Fruit fly (Drosophila melanogaster) whole organism, embryonic: ENCODE results near the gene Hnf4.

Experiments
- CG10543 ChIP-seq: fragments of 200-800 bp; sonication (Bioruptor generic); optimal IDR thresholded peaks from 3 replicates; lab custom pipeline; 2017; ENCODE audit warnings: missing biosample characterization, mild to moderate bottlenecking, missing genetic modification characterization, moderate library complexity
- CG11247 ChIP-seq: fragments of 200-800 bp; sonication (Bioruptor generic); IDR thresholded peaks from 2 replicates; pipeline ENCODE4 v1.3.6; 2022; ENCODE audit warnings: missing biosample characterization, missing genetic modification characterization
- CG13624 ChIP-seq: fragments of 200-800 bp; sonication (Bioruptor generic); optimal IDR thresholded peaks from 2 replicates; lab custom pipeline; 2016; ENCODE audit warnings: missing biosample characterization, missing genetic modification characterization
- CG16813 ChIP-seq: fragments of 200-800 bp; sonication (Bioruptor generic); IDR thresholded peaks from 3 replicates; pipeline ENCODE4 v1.3.6; 2022; ENCODE audit warnings: missing biosample characterization, missing genetic modification characterization; ENCODE audit not compliant: partially characterized antibody
- CG17359 ChIP-seq: fragments of 200-800 bp; sonication (Bioruptor generic); optimal IDR thresholded peaks from 3 replicates; lab custom pipeline; 2018; ENCODE audit warnings: missing biosample characterization, mild to moderate bottlenecking, missing genetic modification characterization, moderate library complexity
- CG17568 ChIP-seq: fragments of 200-800 bp; sonication (Bioruptor generic); optimal IDR thresholded peaks from 2 replicates; lab custom pipeline; 2018; ENCODE audit warnings: missing biosample characterization, mild to moderate bottlenecking, missing genetic modification characterization, moderate library complexity
- CG1832 ChIP-seq: fragments of 200-800 bp; sonication (Bioruptor generic); optimal IDR thresholded peaks from 2 replicates; lab custom pipeline; 2017; ENCODE audit warnings: missing biosample characterization, mild to moderate bottlenecking, missing genetic modification characterization, inconsistent platforms
- CG2120 ChIP-seq: fragments of 200-800 bp; sonication (Bioruptor generic); optimal IDR thresholded peaks from 3 replicates; lab custom pipeline; 2016; ENCODE audit warnings: missing biosample characterization, missing genetic modification characterization
- CG3065 ChIP-seq: fragments of 200-800 bp; sonication (Bioruptor generic); optimal IDR thresholded peaks from 2 replicates; lab custom pipeline; 2016; ENCODE audit warnings: missing biosample characterization, missing genetic modification characterization
- CG3726 ChIP-seq: fragments of 200-800 bp; sonication (Bioruptor generic); IDR thresholded peaks from 3 replicates; pipeline ENCODE4, ENCODE4 v1.3.6; 2022; ENCODE audit warnings: missing biosample characterization, missing genetic modification characterization
- CG6654 ChIP-seq: fragments of 200-800 bp; sonication (Bioruptor generic); optimal IDR thresholded peaks from 2 replicates; lab custom pipeline; 2017; ENCODE audit warnings: missing biosample characterization, mild to moderate bottlenecking, missing genetic modification characterization
- CG6765 ChIP-seq: fragments of 200-800 bp; sonication (Bioruptor generic); optimal IDR thresholded peaks from 3 replicates; lab custom pipeline; 2017; ENCODE audit warnings: missing biosample characterization, mild to moderate bottlenecking, missing genetic modification characterization
- CG7556 ChIP-seq: fragments of 200-800 bp; sonication (Bioruptor generic); optimal IDR thresholded peaks from 2 replicates; lab custom pipeline; 2017; ENCODE audit warnings: missing biosample characterization, mild to moderate bottlenecking, missing genetic modification characterization
- CG8089 ChIP-seq: fragments of 200-800 bp; sonication (Bioruptor generic); optimal IDR thresholded peaks from 3 replicates; lab custom pipeline; 2016; ENCODE audit warnings: missing biosample characterization, missing genetic modification characterization
- CG8359 ChIP-seq: fragments of 200-800 bp; sonication (Bioruptor generic); optimal IDR thresholded peaks from 2 replicates; lab custom pipeline; 2017; ENCODE audit warnings: missing biosample characterization, mild to moderate bottlenecking, missing genetic modification characterization, borderline replicate concordance
- CG8388 ChIP-seq: fragments of 200-800 bp; sonication (Bioruptor generic); optimal IDR thresholded peaks from 2 replicates; lab custom pipeline; 2019; ENCODE audit warnings: missing biosample characterization, mild to moderate bottlenecking, missing genetic modification characterization, moderate library complexity
- CG8944 ChIP-seq: fragments of 200-800 bp; sonication (Bioruptor generic); optimal IDR thresholded peaks from 3 replicates; lab custom pipeline; 2016; ENCODE audit warnings: missing biosample characterization, missing genetic modification characterization
- CHES-1-like ChIP-seq: fragments of 200-800 bp; sonication (Bioruptor generic); optimal IDR thresholded peaks from 2 replicates; lab custom pipeline; 2016; ENCODE audit warnings: missing biosample characterization, missing genetic modification characterization
- Dad ChIP-seq: fragments of 200-800 bp; sonication (Bioruptor generic); optimal IDR thresholded peaks from 3 replicates; lab custom pipeline; 2016; ENCODE audit warnings: missing biosample characterization, missing genetic modification characterization
- E2f2 ChIP-seq: fragments of 200-800 bp; sonication (Bioruptor generic); IDR thresholded peaks from 2 replicates; pipeline ENCODE4 v1.3.6; 2022; ENCODE audit warnings: missing biosample characterization, missing genetic modification characterization
- Fer3 ChIP-seq: fragments of 200-800 bp; sonication (Bioruptor generic); optimal IDR thresholded peaks from 2 replicates; lab custom pipeline; 2018; ENCODE audit warnings: missing biosample characterization, mild to moderate bottlenecking, missing genetic modification characterization, moderate library complexity
- HHEX ChIP-seq: fragments of 200-800 bp; sonication (Bioruptor generic); optimal IDR thresholded peaks from 3 replicates; lab custom pipeline; 2017; ENCODE audit warnings: missing biosample characterization, mild to moderate bottlenecking, missing genetic modification characterization, missing genetic modification reagents
- HLH54F ChIP-seq: fragments of 200-800 bp; sonication (Bioruptor generic); optimal IDR thresholded peaks from 3 replicates; lab custom pipeline; 2016; ENCODE audit warnings: missing biosample characterization, missing genetic modification characterization
- HLHmδ ChIP-seq: fragments of 200-800 bp; sonication (Bioruptor generic); optimal IDR thresholded peaks from 2 replicates; lab custom pipeline; 2018; ENCODE audit warnings: missing biosample characterization, mild to moderate bottlenecking, missing genetic modification characterization, moderate library complexity
- Hr39 ChIP-seq: fragments of >200 bp; optimal IDR thresholded peaks from 2 replicates; lab custom pipeline; 2017
- Myb ChIP-seq: fragments of 200-800 bp; sonication (Bioruptor generic); optimal IDR thresholded peaks from 2 replicates; lab custom pipeline; 2016; ENCODE audit warnings: missing biosample characterization, missing genetic modification characterization
- NC2α ChIP-seq: fragments of 200-800 bp; sonication (Bioruptor generic); optimal IDR thresholded peaks from 2 replicates; lab custom pipeline; 2016; ENCODE audit warnings: missing biosample characterization, missing genetic modification characterization
- Neu2 ChIP-seq: fragments of 200-800 bp; sonication (Bioruptor generic); optimal IDR thresholded peaks from 3 replicates; lab custom pipeline; 2016; ENCODE audit warnings: missing biosample characterization, missing genetic modification characterization, borderline replicate concordance
- Ssrp ChIP-seq: fragments of 200-800 bp; sonication (Bioruptor generic); optimal IDR thresholded peaks from 2 replicates; lab custom pipeline; 2018; ENCODE audit warnings: missing biosample characterization, mild to moderate bottlenecking, missing genetic modification characterization, moderate library complexity
- Taf1 ChIP-seq: fragments of 200-800 bp; sonication (Bioruptor generic); IDR thresholded peaks from 2 replicates; pipeline ENCODE4 v1.3.6; 2022; ENCODE audit warnings: missing biosample characterization, missing genetic modification characterization
- Tbp ChIP-seq: fragments of >200 bp; optimal IDR thresholded peaks from 2 replicates; lab custom pipeline; 2018; ENCODE audit warnings: missing biosample characterization, missing genetic modification characterization
- ase ChIP-seq: fragments of 200-800 bp; sonication (Bioruptor generic); IDR thresholded peaks from 3 replicates; pipeline ENCODE4 v1.3.6; 2022; ENCODE audit warnings: missing biosample characterization, missing genetic modification characterization
- bab2 ChIP-seq: fragments of 200-800 bp; sonication (Bioruptor generic); optimal IDR thresholded peaks from 2 replicates; lab custom pipeline; 2016; ENCODE audit warnings: missing biosample characterization, missing genetic modification characterization
- bcd ChIP-seq: fragments of 200-800 bp; sonication (Bioruptor generic); optimal IDR thresholded peaks from 2 replicates; lab custom pipeline; 2017; ENCODE audit warnings: missing biosample characterization, mild to moderate bottlenecking, missing genetic modification characterization
- chn ChIP-seq: fragments of 200-800 bp; sonication (Bioruptor generic); optimal IDR thresholded peaks from 2 replicates; lab custom pipeline; 2016; ENCODE audit warnings: missing biosample characterization, missing genetic modification characterization
- crp ChIP-seq, 2 experiments: fragments of 200-800 bp; sonication (Bioruptor generic); optimal IDR thresholded peaks; 2 replicates in 1 of 2; 3 replicates in 1 of 2; lab custom pipeline; 2017; ENCODE audit warnings: missing biosample characterization in 2 of 2, missing genetic modification characterization in 2 of 2, mild to moderate bottlenecking in 1 of 2, moderate library complexity in 1 of 2
- fu2 ChIP-seq: fragments of 200-800 bp; sonication (Bioruptor generic); optimal IDR thresholded peaks from 2 replicates; lab custom pipeline; 2016; ENCODE audit warnings: missing biosample characterization, missing genetic modification characterization
- hbn ChIP-seq: fragments of 200-800 bp; sonication (Bioruptor generic); IDR thresholded peaks from 2 replicates; pipeline ENCODE4 v1.3.6; 2022; ENCODE audit warnings: missing biosample characterization, missing genetic modification characterization; ENCODE audit not compliant: partially characterized antibody
- hth ChIP-seq: fragments of >200 bp; optimal IDR thresholded peaks from 2 replicates; lab custom pipeline; 2017; ENCODE audit warnings: inconsistent platforms
- jing ChIP-seq: fragments of 200-800 bp; sonication (Bioruptor generic); optimal IDR thresholded peaks from 2 replicates; lab custom pipeline; 2018; ENCODE audit warnings: missing biosample characterization, mild to moderate bottlenecking, missing genetic modification characterization
- nau ChIP-seq: fragments of 200-800 bp; sonication (Bioruptor generic); optimal IDR thresholded peaks from 3 replicates; lab custom pipeline; 2017; ENCODE audit warnings: missing biosample characterization, mild to moderate bottlenecking, missing genetic modification characterization, missing genetic modification reagents
- pnt ChIP-seq: fragments of 200-800 bp; sonication (Bioruptor generic); optimal IDR thresholded peaks from 3 replicates; lab custom pipeline; 2016; ENCODE audit warnings: missing biosample characterization, missing genetic modification characterization
- sens-2 ChIP-seq: fragments of 200-800 bp; sonication (Bioruptor generic); IDR thresholded peaks from 2 replicates; pipeline ENCODE4 v1.3.6; 2022; ENCODE audit warnings: missing biosample characterization, missing genetic modification characterization
- slbo ChIP-seq: fragments of 200-800 bp; sonication (Bioruptor generic); IDR thresholded peaks from 2 replicates; pipeline ENCODE4 v1.3.6; 2022; ENCODE audit warnings: missing biosample characterization, missing genetic modification characterization
- sr ChIP-seq: fragments of 200-800 bp; sonication (Bioruptor generic); IDR thresholded peaks from 3 replicates; pipeline ENCODE4 v1.3.6; 2022; ENCODE audit warnings: missing biosample characterization, missing genetic modification characterization
- stwl ChIP-seq: fragments of 200-800 bp; sonication (Bioruptor generic); optimal IDR thresholded peaks from 3 replicates; lab custom pipeline; 2018; ENCODE audit warnings: missing biosample characterization, mild to moderate bottlenecking, missing genetic modification characterization, moderate library complexity
- ttk ChIP-seq: fragments of 200-800 bp; sonication (Bioruptor generic); IDR thresholded peaks from 2 replicates; pipeline ENCODE4 v2.1.2; 2022; ENCODE audit warnings: missing biosample characterization, missing genetic modification characterization
- twi ChIP-seq: fragments of 200-800 bp; optimal IDR thresholded peaks from 2 replicates; lab custom pipeline; 2019; ENCODE audit warnings: missing biosample characterization, mild to moderate bottlenecking, missing genetic modification characterization, moderate library complexity
- vvl ChIP-seq: fragments of 200-800 bp; sonication (Bioruptor generic); IDR thresholded peaks from 2 replicates; pipeline ENCODE4 v1.3.6; 2022; ENCODE audit warnings: missing biosample characterization, missing genetic modification characterization
- wdn ChIP-seq: fragments of 200-800 bp; sonication (Bioruptor generic); IDR thresholded peaks from 2 replicates; pipeline ENCODE4 v1.3.6; 2022; ENCODE audit warnings: missing biosample characterization, missing genetic modification characterization
- wor ChIP-seq: fragments of 200-800 bp; sonication (Bioruptor generic); IDR thresholded peaks from 2 replicates; pipeline ENCODE4 v1.3.6; 2022; ENCODE audit warnings: missing biosample characterization, missing genetic modification characterization

The Hnf4 gene

DNA sequence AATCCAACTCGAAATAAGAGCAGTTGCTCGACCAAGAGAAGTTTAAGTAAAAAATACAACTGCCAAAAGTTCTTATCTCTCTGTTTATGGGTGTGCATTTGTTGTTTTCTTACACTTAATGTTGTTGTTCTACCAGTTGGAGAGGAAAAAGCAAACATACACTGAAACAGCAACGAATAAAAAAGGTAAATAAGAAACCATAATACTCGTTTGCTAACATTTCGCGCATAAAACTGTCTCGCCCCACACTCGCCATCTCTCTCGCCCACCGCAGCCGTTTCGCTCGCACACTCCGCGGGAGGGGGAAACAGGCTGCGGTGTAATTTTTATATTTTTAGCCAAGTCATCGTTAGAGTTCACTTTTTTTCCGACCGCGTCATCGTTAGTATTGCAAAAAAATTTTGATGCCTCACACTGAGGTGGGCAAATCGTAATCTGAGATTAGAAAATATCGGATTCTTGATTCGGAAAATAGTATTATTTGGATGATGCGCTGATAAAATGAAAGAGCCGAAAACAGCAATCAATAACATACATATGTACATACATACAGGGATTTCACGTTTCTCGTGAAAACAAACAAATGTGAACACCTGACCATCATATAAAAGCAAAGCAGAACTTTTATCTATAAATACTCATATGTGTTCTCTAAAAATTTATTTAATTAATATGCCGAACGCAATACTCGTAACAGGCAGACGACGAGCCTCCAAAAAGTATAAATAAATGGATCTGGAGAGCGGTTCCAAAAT is 16.8 kb downstream of the Hnf4 start (continued):
- TF ChIP-seq jing (GFP tag; lab: Kevin White, UChicago): no peak
- TF ChIP-seq CG2120 (GFP tag; lab: Kevin White, UChicago): peak; percentile 69
- no peak for TF ChIP-seq wdn (GFP tag; lab: Robert Waterston, UW)
- no peak for TF ChIP-seq slbo (GFP tag; lab: Robert Waterston, UW)
- peak; percentile 29 for TF ChIP-seq HHEX (GFP tag; lab: Kevin White, UChicago)
- peak; percentile 78 for TF ChIP-seq CG10543 (GFP tag; lab: Kevin White, UChicago)
- peak; percentile 47 for TF ChIP-seq CG6765
- TF ChIP-seq CG17359 (tag; lab: Kevin White, UChicago): peak; percentile 8
- no peak for TF ChIP-seq NC2α (GFP tag; lab: Kevin White, UChicago)
- peak; percentile 35 for TF ChIP-seq Fer3
- TF ChIP-seq HLH54F (GFP tag; lab: Kevin White, UChicago): peak; percentile 15
- no peak for TF ChIP-seq stwl (tag; lab: Kevin White, UChicago)
- no peak for TF ChIP-seq hth
- TF ChIP-seq Tbp (GFP tag; lab: Kevin White, UChicago): no peak
- TF ChIP-seq CG16813 (GFP tag; lab: Robert Waterston, UW): no peak
- peak; percentile 12 for TF ChIP-seq fu2 (GFP tag; lab: Kevin White, UChicago)
- no peak for TF ChIP-seq Neu2 (GFP tag; lab: Kevin White, UChicago)
- no peak for TF ChIP-seq CG6654 (GFP tag; lab: Kevin White, UChicago)
- TF ChIP-seq sr (GFP tag; lab: Robert Waterston, UW): no peak
- no peak for TF ChIP-seq CG3726 (GFP tag; lab: Robert Waterston, UW)
- TF ChIP-seq bab2 (GFP tag; lab: Kevin White, UChicago): peak; percentile 47
- no peak for TF ChIP-seq crp (GFP tag; optimal IDR thresholded peaks at IDR 0.05; lab: Kevin White, UChicago)
- TF ChIP-seq vvl (GFP tag; lab: Robert Waterston, UW): peak; percentile 60; the same call in 1 of the 2 replicates
- no peak for TF ChIP-seq sens-2
- TF ChIP-seq CG8359 (GFP tag; lab: Kevin White, UChicago): no peak
- TF ChIP-seq CG13624 (GFP tag; lab: Kevin White, UChicago): peak; percentile 45
- no peak for TF ChIP-seq wor
- peak; percentile 27 for TF ChIP-seq CG17568 (GFP tag; lab: Kevin White, UChicago)
- TF ChIP-seq Ssrp: no peak
- TF ChIP-seq pnt (GFP tag; lab: Kevin White, UChicago): no peak
- TF ChIP-seq CG8089 (GFP tag; lab: Kevin White, UChicago): no peak
- TF ChIP-seq bcd (GFP tag; lab: Kevin White, UChicago): no peak
- peak; percentile 71 for TF ChIP-seq CHES-1-like (GFP tag; lab: Kevin White, UChicago)
- TF ChIP-seq Myb (GFP tag; lab: Kevin White, UChicago): peak; percentile 30
- TF ChIP-seq CG8388 (GFP tag; lab: Kevin White, UChicago): no peak
- TF ChIP-seq CG7556 (GFP tag; lab: Kevin White, UChicago): no peak
- no peak for TF ChIP-seq HLHmδ (GFP tag; lab: Kevin White, UChicago)
- TF ChIP-seq CG1832 (GFP tag; lab: Kevin White, UChicago): no peak
- TF ChIP-seq CG11247 (GFP tag; lab: Robert Waterston, UW): peak; percentile 49; the same call in 1 of the 2 replicates
- no peak for TF ChIP-seq Dad (GFP tag; lab: Kevin White, UChicago)
- no peak for TF ChIP-seq CG8944
- no peak for TF ChIP-seq nau (GFP tag; lab: Kevin White, UChicago)
- TF ChIP-seq ttk: no peak
- TF ChIP-seq CG3065 (GFP tag; lab: Kevin White, UChicago): no peak
- no peak for TF ChIP-seq hbn (GFP tag; lab: Robert Waterston, UW)
- TF ChIP-seq ase (GFP tag; lab: Robert Waterston, UW): no peak
- no peak for TF ChIP-seq E2f2
- no peak for TF ChIP-seq Hr39 (lab: Kevin White, UChicago)
- TF ChIP-seq chn (GFP tag; lab: Kevin White, UChicago): no peak
- no peak for TF ChIP-seq twi (tag; lab: Kevin White, UChicago)
- no peak for TF ChIP-seq Taf1 (GFP tag; lab: Robert Waterston, UW)
